Worm (Caenorhabditis elegans) whole organism, young adult: ENCODE measurements around the gene F21C10.1.
A peak's percentile ranks its signal among the peaks of the same experiment; 100 is the strongest.

Experiments used
- B0019.2 ChIP-seq: fragments of 200-800 bp; sonication (Bioruptor generic); conservative IDR thresholded peaks from 2 replicates; pipeline ENCODE4 v1.3.6; 2022; ENCODE audit warnings: missing genetic modification reagents, missing genetic modification characterization, missing compliant biosample characterization
- F49E8.2 ChIP-seq: sonication (generic microtip); optimal IDR thresholded peaks from 3 replicates; lab custom pipeline; 2017; ENCODE audit warnings: missing genetic modification characterization, mild to moderate bottlenecking, missing compliant biosample characterization, antibody characterized with exemption, moderate library complexity; ENCODE audit not compliant: insufficient read depth
- F52B5.7 ChIP-seq: sonication (generic microtip); optimal IDR thresholded peaks from 2 replicates; lab custom pipeline; 2016; ENCODE audit warnings: mild to moderate bottlenecking, missing genetic modification characterization, missing compliant biosample characterization
- K11D2.4 ChIP-seq: fragments of 200-800 bp; sonication (Bioruptor generic); IDR thresholded peaks from 2 replicates; pipeline ENCODE4 v1.3.6; 2022; ENCODE audit warnings: missing genetic modification reagents, missing genetic modification characterization, missing compliant biosample characterization
- T26A5.8 ChIP-seq: sonication (generic microtip); optimal IDR thresholded peaks from 2 replicates; lab custom pipeline; 2016; ENCODE audit warnings: missing genetic modification characterization, missing compliant biosample characterization
- Y53G8AR.9 ChIP-seq: fragments of 200-800 bp; sonication (Bioruptor generic); conservative IDR thresholded peaks from 2 replicates; pipeline ENCODE4 v1.3.6; 2022; ENCODE audit warnings: missing genetic modification reagents, missing genetic modification characterization, missing compliant biosample characterization
- ZK185.1 ChIP-seq: sonication (generic microtip); optimal IDR thresholded peaks from 2 replicates; lab custom pipeline; 2016; ENCODE audit warnings: mild to moderate bottlenecking, missing genetic modification characterization, missing compliant biosample characterization; ENCODE audit not compliant: poor library complexity, severe bottlenecking
- akir-1 ChIP-seq: fragments of 200-800 bp; sonication (Bioruptor generic); optimal IDR thresholded peaks from 2 replicates; lab custom pipeline; 2018; ENCODE audit warnings: mild to moderate bottlenecking, missing genetic modification characterization, moderate library complexity, missing compliant biosample characterization
- athp-1 ChIP-seq: sonication (generic microtip); optimal IDR thresholded peaks from 2 replicates; lab custom pipeline; 2017; ENCODE audit warnings: mild to moderate bottlenecking, missing genetic modification characterization, missing compliant biosample characterization
- attf-3 ChIP-seq: fragments of 200-800 bp; sonication (Bioruptor generic); conservative IDR thresholded peaks from 2 replicates; pipeline ENCODE4 v1.3.6; 2022; ENCODE audit warnings: missing genetic modification reagents, missing genetic modification characterization, missing compliant biosample characterization
- cebp-1 ChIP-seq, 2 experiments: fragments of 200-800 bp in 1 of 2; sonication (Bioruptor generic) in 1 of 2; sonication (generic microtip) in 1 of 2; IDR thresholded peaks in 1 of 2; optimal IDR thresholded peaks in 1 of 2; 2 replicates each; pipeline versions ENCODE4 v1.3.6 to Lab custom; 2017 to 2022; ENCODE audit warnings: missing compliant biosample characterization in 2 of 2, missing genetic modification characterization in 2 of 2, mild to moderate bottlenecking in 1 of 2, missing genetic modification reagents in 1 of 2, moderate library complexity in 1 of 2
- ceh-100 ChIP-seq: fragments of 200-800 bp; sonication (Bioruptor generic); IDR thresholded peaks from 2 replicates; pipeline ENCODE4 v1.3.6; 2022; ENCODE audit warnings: missing genetic modification reagents, missing genetic modification characterization, missing compliant biosample characterization
- ceh-58 ChIP-seq: fragments of 200-800 bp; sonication (Bioruptor generic); IDR thresholded peaks from 2 replicates; pipeline ENCODE4 v1.3.6; 2022; ENCODE audit warnings: missing genetic modification characterization, missing compliant biosample characterization
- chd-7 ChIP-seq: sonication (generic microtip); optimal IDR thresholded peaks from 2 replicates; lab custom pipeline; 2016; ENCODE audit warnings: mild to moderate bottlenecking, missing genetic modification characterization, moderate library complexity, missing compliant biosample characterization
- dox-1 ChIP-seq: fragments of 200-800 bp; sonication (Bioruptor generic); IDR thresholded peaks from 2 replicates; pipeline ENCODE4 v1.3.6; 2022; ENCODE audit warnings: missing genetic modification reagents, missing genetic modification characterization, missing compliant biosample characterization
- egrh-3 ChIP-seq: fragments of 200-800 bp; sonication (Bioruptor generic); IDR thresholded peaks from 2 replicates; pipeline ENCODE4 v1.3.6; 2022; ENCODE audit warnings: missing genetic modification reagents, missing genetic modification characterization, missing compliant biosample characterization
- ets-4 ChIP-seq: fragments of 200-800 bp; sonication (Bioruptor generic); optimal IDR thresholded peaks from 2 replicates; lab custom pipeline; 2018; ENCODE audit warnings: mild to moderate bottlenecking, missing genetic modification characterization, missing compliant biosample characterization
- hmg-20 ChIP-seq: fragments of 200-800 bp; sonication (Bioruptor generic); IDR thresholded peaks from 2 replicates; pipeline ENCODE4 v1.3.6; 2022; ENCODE audit warnings: missing genetic modification reagents, missing genetic modification characterization, missing compliant biosample characterization
- hrde-1 ChIP-seq: sonication (generic microtip); optimal IDR thresholded peaks from 2 replicates; lab custom pipeline; 2016; ENCODE audit warnings: missing genetic modification characterization, mild to moderate bottlenecking, missing compliant biosample characterization, moderate library complexity, missing genotype, missing genetic modification reagents, borderline replicate concordance
- let-526 ChIP-seq: fragments of 200-800 bp; sonication (Bioruptor generic); IDR thresholded peaks from 2 replicates; pipeline ENCODE4 v1.3.6; 2022; ENCODE audit warnings: missing genetic modification reagents, missing genetic modification characterization, missing compliant biosample characterization
- lin-26 ChIP-seq: fragments of 200-800 bp; sonication (Bioruptor generic); IDR thresholded peaks from 2 replicates; pipeline ENCODE4 v1.3.6; 2022; ENCODE audit warnings: missing genetic modification reagents, missing genetic modification characterization, missing compliant biosample characterization
- lin-54 ChIP-seq: fragments of 200-800 bp; sonication (Bioruptor generic); optimal IDR thresholded peaks from 2 replicates; lab custom pipeline; 2018; ENCODE audit warnings: mild to moderate bottlenecking, missing genetic modification characterization, missing compliant biosample characterization
- lir-1 ChIP-seq: fragments of 200-800 bp; sonication (Bioruptor generic); conservative IDR thresholded peaks from 2 replicates; pipeline ENCODE4 v1.3.6; 2022; ENCODE audit warnings: missing genetic modification reagents, missing genetic modification characterization, missing compliant biosample characterization
- nhr-179 ChIP-seq: sonication (generic microtip); optimal IDR thresholded peaks from 2 replicates; lab custom pipeline; 2016; ENCODE audit warnings: mild to moderate bottlenecking, missing genetic modification characterization, missing compliant biosample characterization
- nhr-80 ChIP-seq: sonication (generic microtip); optimal IDR thresholded peaks from 2 replicates; lab custom pipeline; 2016; ENCODE audit warnings: missing genetic modification characterization, missing compliant biosample characterization
- nhr-90 ChIP-seq: sonication (generic microtip); optimal IDR thresholded peaks from 2 replicates; lab custom pipeline; 2016; ENCODE audit warnings: missing genotype, mild to moderate bottlenecking, missing genetic modification characterization, missing compliant biosample characterization
- rec-8 ChIP-seq, 2 experiments: sonication (generic microtip); optimal IDR thresholded peaks; 2 replicates each; lab custom pipeline; 2016; ENCODE audit warnings: mild to moderate bottlenecking in 2 of 2, missing genetic modification characterization in 2 of 2, missing genetic modification reagents in 2 of 2, missing genotype in 2 of 2, missing biosample characterization in 1 of 2, missing compliant biosample characterization in 1 of 2, moderate library complexity in 1 of 2
- rpc-1 ChIP-seq, 2 experiments: fragments of 150-350 bp in 1 of 2; sonication (generic microtip) in 1 of 2; optimal IDR thresholded peaks; 2 replicates each; lab custom pipeline; 2014 to 2018; ENCODE audit warnings: missing biosample characterization in 1 of 2, missing genetic modification characterization in 1 of 2, missing genetic modification reagents in 1 of 2, missing genotype in 1 of 2
- tbx-9 ChIP-seq: sonication (generic microtip); optimal IDR thresholded peaks from 2 replicates; lab custom pipeline; 2016; ENCODE audit warnings: borderline replicate concordance, missing genetic modification characterization, inconsistent platforms, missing compliant biosample characterization
- unc-130 ChIP-seq: sonication (generic microtip); optimal IDR thresholded peaks from 2 replicates; lab custom pipeline; 2016; ENCODE audit warnings: missing genetic modification reagents, missing genetic modification characterization, missing compliant biosample characterization
- zim-3 ChIP-seq: sonication (generic microtip); optimal IDR thresholded peaks from 2 replicates; lab custom pipeline; 2017; ENCODE audit warnings: mild to moderate bottlenecking, missing genetic modification characterization, moderate library complexity, missing compliant biosample characterization
- ztf-26 ChIP-seq: sonication (generic microtip); optimal IDR thresholded peaks from 2 replicates; lab custom pipeline; 2017; ENCODE audit warnings: missing genetic modification characterization, missing compliant biosample characterization
- ztf-28 ChIP-seq: fragments of 200-800 bp; sonication (Bioruptor generic); IDR thresholded peaks from 2 replicates; pipeline ENCODE4 v1.3.6; 2022; ENCODE audit warnings: missing genetic modification reagents, missing genetic modification characterization, missing compliant biosample characterization
- ztf-3 ChIP-seq: fragments of 200-800 bp; sonication (Bioruptor generic); optimal IDR thresholded peaks from 2 replicates; lab custom pipeline; 2018; ENCODE audit warnings: mild to moderate bottlenecking, missing genetic modification characterization, missing compliant biosample characterization

F21C10.1 gene

ce11 chrV:9165073-9165699, 33.0 kb downstream of the F21C10.1 start, which contains the start of gene col-10:
col-10 (minus strand) TSS chrV:9165307.
- no peak for TF ChIP-seq ztf-26 (tag; lab: Kevin White, UChicago)
- TF ChIP-seq F52B5.7 (tag; lab: Kevin White, UChicago) = no peak
- no peak for TF ChIP-seq F49E8.2 (tag; lab: Kevin White, UChicago)
- no peak for TF ChIP-seq hmg-20
- TF ChIP-seq unc-130 (GFP tag; lab: Kevin White, UChicago) = no peak
- TF ChIP-seq lin-54 (GFP tag; lab: Kevin White, UChicago) = no peak
- TF ChIP-seq rpc-1 (optimal IDR thresholded peaks at IDR 0.05; lab: Kevin White, UChicago) = no peak
- no peak for TF ChIP-seq rpc-1 (tag; optimal IDR thresholded peaks at IDR 0.05; lab: Kevin White, UChicago)
- TF ChIP-seq cebp-1 (GFP tag; IDR thresholded peaks at IDR 0.05; lab: Robert Waterston, UW) = no peak
- no peak for TF ChIP-seq cebp-1 (tag; optimal IDR thresholded peaks at IDR 0.05; lab: Kevin White, UChicago)
- no peak for TF ChIP-seq akir-1 (GFP tag; lab: Kevin White, UChicago)
- TF ChIP-seq ztf-28 (GFP tag; lab: Robert Waterston, UW) = no peak
- TF ChIP-seq ets-4 = no peak
- TF ChIP-seq nhr-179 (tag; lab: Kevin White, UChicago) = no peak
- TF ChIP-seq let-526 = no peak
- no peak for TF ChIP-seq ceh-58
- TF ChIP-seq B0019.2 (GFP tag; lab: Robert Waterston, UW) = no peak
- TF ChIP-seq rec-8 (tag; optimal IDR thresholded peaks at IDR 0.05; lab: Kevin White, UChicago) = no peak
- no peak for TF ChIP-seq ztf-3

- TF ChIP-seq Y53G8AR.9 (GFP tag; lab: Robert Waterston, UW) (no peak), egrh-3 (GFP tag; lab: Robert Waterston, UW) (no peak), chd-7 (no peak), ceh-100 (GFP tag; lab: Robert Waterston, UW) (no peak), hrde-1 (tag; lab: Kevin White, UChicago) (no peak), ZK185.1 (no peak), lin-26 (GFP tag; lab: Robert Waterston, UW) (no peak), dox-1 (GFP tag; lab: Robert Waterston, UW) (no peak), T26A5.8 (no peak), attf-3 (GFP tag; lab: Robert Waterston, UW) (no peak), zim-3 (tag; lab: Kevin White, UChicago) (no peak)
These were observed 34.2 kb downstream of the F21C10.1 start for ce11 chrV:9166306-9166705.

- no peak for TF ChIP-seq athp-1
- no peak for TF ChIP-seq nhr-90 (tag; lab: Kevin White, UChicago)
- TF ChIP-seq, all 124 proteins: peak for 0
These were observed 35.9 kb downstream of the F21C10.1 start, which contains the start of gene B0222.11 for ce11 chrV:9168089-9168488. B0222.11 (minus strand) TSS chrV:9168189.

- TF ChIP-seq unc-130 (GFP tag; lab: Kevin White, UChicago) (no peak), ceh-58 (no peak), K11D2.4 (GFP tag; lab: Robert Waterston, UW) (no peak), Y53G8AR.9 (GFP tag; lab: Robert Waterston, UW) (no peak), lir-1 (GFP tag; lab: Robert Waterston, UW) (no peak), tbx-9 (no peak), nhr-80 (tag; lab: Kevin White, UChicago) (peak; percentile 60), ztf-3 (no peak)
These were observed 40.8 kb downstream of the F21C10.1 start, which contains the start of gene gad-3 for ce11 chrV:9172989-9173388. gad-3 (minus strand) TSS chrV:9173005.
